Worm (Caenorhabditis elegans): ENCODE measurements around the gene srab-26.

srab-26 gene

DNA sequence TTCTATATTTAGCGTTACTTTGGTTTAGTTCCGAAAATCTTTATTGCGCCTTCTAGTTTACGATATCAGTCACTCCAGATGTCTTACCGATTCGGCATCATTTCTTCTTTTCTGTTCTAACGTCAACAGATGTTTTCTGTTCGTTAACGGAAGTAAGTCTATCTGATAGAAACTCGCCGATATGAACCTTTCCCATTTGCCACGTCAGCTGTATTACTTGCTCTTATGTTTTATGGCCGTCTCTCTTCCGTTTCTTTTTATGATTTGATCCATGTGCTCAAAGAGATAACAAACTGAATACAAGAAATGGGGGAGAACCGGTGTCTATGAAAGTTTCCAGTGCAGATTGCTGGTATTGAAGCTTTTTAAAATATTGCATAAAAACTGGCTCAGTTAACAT, at the start of gene srab-26:
TSS of gene srab-26 (minus strand) at position 101 of the 400 bp plus-strand sequence.
- TF ChIP-seq dmd-4 (tag; optimal IDR thresholded peaks at IDR 0.05; ENCODE audit: borderline replicate concordance) (no peak), hlh-6 (tag; optimal IDR thresholded peaks at IDR 0.05) (no peak), C08G9.2 (tag; optimal IDR thresholded peaks at IDR 0.05) (no peak), ahr-1 (tag; optimal IDR thresholded peaks at IDR 0.05) (no peak), hlh-15 (tag; optimal IDR thresholded peaks at IDR 0.05) (no peak), elt-2 (tag; optimal IDR thresholded peaks at IDR 0.05) (no peak), fkh-6 (tag; optimal IDR thresholded peaks at IDR 0.05) (no peak), nhr-232 (tag; optimal IDR thresholded peaks at IDR 0.05) (no peak), ceh-24 (tag; optimal IDR thresholded peaks at IDR 0.05) (no peak), Y22D7AL.16 (tag; optimal IDR thresholded peaks at IDR 0.05) (no peak), tbx-2 (tag; optimal IDR thresholded peaks at IDR 0.05) (no peak), unc-42 (tag; optimal IDR thresholded peaks at IDR 0.05) (no peak), hlh-30 (tag; optimal IDR thresholded peaks at IDR 0.05; ENCODE audit: insufficient read depth) (no peak), ceh-30 (tag; optimal IDR thresholded peaks at IDR 0.05) (no peak), unc-55 (GFP tag; optimal IDR thresholded peaks at IDR 0.05) (no peak)

ce11 chrV:9927954-9928353, 48.6 kb upstream of the srab-26 start:
- TF ChIP-seq hlh-30 (tag; optimal IDR thresholded peaks at IDR 0.05; ENCODE audit: insufficient read depth) (peak; percentile 19), tbx-7 (tag; optimal IDR thresholded peaks at IDR 0.05) (no peak), pros-1 (tag; optimal IDR thresholded peaks at IDR 0.05) (no peak)

ce11 chrV:9927381-9927780, 48.1 kb upstream of the srab-26 start:
- TF ChIP-seq ceh-9 (tag; optimal IDR thresholded peaks at IDR 0.05) (no peak), nfya-1 (tag; optimal IDR thresholded peaks at IDR 0.05) (no peak), ref-2 (tag; optimal IDR thresholded peaks at IDR 0.05) (no peak), hlh-30 (tag; optimal IDR thresholded peaks at IDR 0.05; ENCODE audit: insufficient read depth) (no peak), ceh-24 (tag; optimal IDR thresholded peaks at IDR 0.05) (no peak), elt-2 (tag; optimal IDR thresholded peaks at IDR 0.05) (no peak), ttx-3 (tag; optimal IDR thresholded peaks at IDR 0.05) (no peak), ama-1 (optimal IDR thresholded peaks at IDR 0.05) (no peak), fkh-10 (GFP tag; optimal IDR thresholded peaks at IDR 0.05) (no peak), ceh-34 (tag; optimal IDR thresholded peaks at IDR 0.05) (no peak)

- TF ChIP-seq nhr-232 (tag; optimal IDR thresholded peaks at IDR 0.05) = no peak
- no peak for TF ChIP-seq nhr-11 (tag; optimal IDR thresholded peaks at IDR 0.05)
- TF ChIP-seq che-1 (tag; optimal IDR thresholded peaks at IDR 0.05) = no peak
- no peak for TF ChIP-seq pax-1 (tag; optimal IDR thresholded peaks at IDR 0.05)
- no peak for TF ChIP-seq pag-3 (tag; optimal IDR thresholded peaks at IDR 0.05; ENCODE audit: borderline replicate concordance)
- no peak for TF ChIP-seq unc-55 (GFP tag; optimal IDR thresholded peaks at IDR 0.05)
- TF ChIP-seq ceh-18 (tag; optimal IDR thresholded peaks at IDR 0.05) = no peak
- no peak for TF ChIP-seq pha-4 (tag; optimal IDR thresholded peaks at IDR 0.05)
Measured at ce11 chrV:9926240-9926639, 46.9 kb upstream of the srab-26 start, which contains the start of gene C50H2.13. TSS of gene C50H2.13 (plus strand) at chrV:9926540.

- TF ChIP-seq F13H6.1 (tag; optimal IDR thresholded peaks at IDR 0.05) (no peak), nhr-232 (tag; optimal IDR thresholded peaks at IDR 0.05) (no peak), elt-2 (tag; optimal IDR thresholded peaks at IDR 0.05) (peak; percentile 87)
Measured at ce11 chrV:9925647-9926046, 46.3 kb upstream of the srab-26 start.

- TF ChIP-seq elt-2 (tag; optimal IDR thresholded peaks at IDR 0.05) (peak; percentile 18), unc-86 (tag; optimal IDR thresholded peaks at IDR 0.05) (no peak)
Measured at ce11 chrV:9924389-9924788, 45.1 kb upstream of the srab-26 start.

- no peak for TF ChIP-seq ceh-45 (GFP tag; IDR thresholded peaks at IDR 0.05)
- TF ChIP-seq fax-1 (tag; optimal IDR thresholded peaks at IDR 0.05) = no peak
- no peak for TF ChIP-seq nfya-1 (tag; optimal IDR thresholded peaks at IDR 0.05)
- no peak for TF ChIP-seq ceh-6 (GFP tag; optimal IDR thresholded peaks at IDR 0.05)
- TF ChIP-seq hlh-6 (tag; optimal IDR thresholded peaks at IDR 0.05) = no peak
- TF ChIP-seq hlh-30 (tag; optimal IDR thresholded peaks at IDR 0.05; ENCODE audit: insufficient read depth) = no peak
- no peak for TF ChIP-seq C08G9.2 (tag; optimal IDR thresholded peaks at IDR 0.05)
- TF ChIP-seq elt-2 (tag; optimal IDR thresholded peaks at IDR 0.05) = no peak
- no peak for TF ChIP-seq F13H6.1 (tag; optimal IDR thresholded peaks at IDR 0.05)
Measured at ce11 chrV:9922481-9922880, 43.2 kb upstream of the srab-26 start, which contains the start of gene C50H2.7. TSS of gene C50H2.7 (plus strand) at chrV:9922781.

All from whole organism, late embryonic.